Fruit fly (Drosophila melanogaster) whole organism, prepupa: ENCODE measurements around the gene CG16779.

Source experiments
- Blimp-1 ChIP-seq: fragments of 200-800 bp; sonication (Bioruptor generic); optimal IDR thresholded peaks from 3 replicates; lab custom pipeline; 2017; ENCODE audit warnings: missing biosample characterization, missing genetic modification characterization, mild to moderate bottlenecking, moderate library complexity, missing genetic modification reagents
- CG10631 ChIP-seq: fragments of 200-800 bp; sonication (Bioruptor generic); optimal IDR thresholded peaks from 2 replicates; lab custom pipeline; 2016; ENCODE audit warnings: missing biosample characterization, missing genetic modification characterization
- CG10669 ChIP-seq: fragments of 200-800 bp; sonication (Bioruptor generic); optimal IDR thresholded peaks from 3 replicates; lab custom pipeline; 2018; ENCODE audit warnings: missing biosample characterization, mild to moderate bottlenecking, missing genetic modification characterization, moderate library complexity
- CG11294 ChIP-seq: fragments of 200-800 bp; sonication (Bioruptor generic); IDR thresholded peaks from 2 replicates; pipeline ENCODE4 v1.3.6; 2022; ENCODE audit warnings: missing biosample characterization, missing genetic modification characterization
- CG11762 ChIP-seq: fragments of 200-800 bp; sonication (Bioruptor generic); optimal IDR thresholded peaks from 3 replicates; lab custom pipeline; 2016; ENCODE audit warnings: missing biosample characterization, missing genetic modification characterization; ENCODE audit not compliant: insufficient read depth
- CG11902 ChIP-seq: fragments of 200-800 bp; sonication (Bioruptor generic); optimal IDR thresholded peaks from 3 replicates; lab custom pipeline; 2016; ENCODE audit warnings: missing biosample characterization, missing genetic modification characterization
- CG16779 ChIP-seq: fragments of 200-800 bp; sonication (Bioruptor generic); optimal IDR thresholded peaks from 3 replicates; lab custom pipeline; 2017; ENCODE audit warnings: missing biosample characterization, mild to moderate bottlenecking, missing genetic modification characterization
- CG31627 ChIP-seq: fragments of 200-800 bp; sonication (Bioruptor generic); optimal IDR thresholded peaks from 3 replicates; lab custom pipeline; 2016; ENCODE audit warnings: missing biosample characterization, missing genetic modification characterization
- CG34406 ChIP-seq: fragments of 200-800 bp; sonication (Bioruptor generic); optimal IDR thresholded peaks from 3 replicates; lab custom pipeline; 2016; ENCODE audit warnings: missing biosample characterization, missing genetic modification characterization
- CG4318 ChIP-seq: fragments of 200-800 bp; sonication (Bioruptor generic); optimal IDR thresholded peaks from 3 replicates; lab custom pipeline; 2017; ENCODE audit warnings: missing biosample characterization, mild to moderate bottlenecking, missing genetic modification characterization
- CG6163 ChIP-seq: fragments of 200-800 bp; sonication (Bioruptor generic); IDR thresholded peaks from 3 replicates; pipeline ENCODE4 v1.3.6; 2022; ENCODE audit warnings: missing biosample characterization, missing genetic modification characterization
- CG6854 ChIP-seq: fragments of 200-800 bp; sonication (Bioruptor generic); optimal IDR thresholded peaks from 2 replicates; lab custom pipeline; 2017; ENCODE audit warnings: missing biosample characterization, mild to moderate bottlenecking, missing genetic modification characterization
- CG8119 ChIP-seq: fragments of 200-800 bp; sonication (Bioruptor generic); IDR thresholded peaks from 3 replicates; pipeline ENCODE4 v1.3.6; 2022; ENCODE audit warnings: missing biosample characterization, missing genetic modification characterization
- CG8319 ChIP-seq: fragments of 200-800 bp; sonication (Bioruptor generic); optimal IDR thresholded peaks from 3 replicates; lab custom pipeline; 2016; ENCODE audit warnings: missing biosample characterization, missing genetic modification characterization
- CG9139 ChIP-seq: fragments of 200-800 bp; sonication (Bioruptor generic); optimal IDR thresholded peaks from 3 replicates; lab custom pipeline; 2017; ENCODE audit warnings: missing biosample characterization, mild to moderate bottlenecking, missing genetic modification characterization
- Eip75B ChIP-seq: fragments of 200-800 bp; sonication (Bioruptor generic); optimal IDR thresholded peaks from 3 replicates; lab custom pipeline; 2016; ENCODE audit warnings: missing biosample characterization, missing genetic modification characterization
- Eip78C ChIP-seq: fragments of 200-800 bp; sonication (Bioruptor generic); peaks from one replicate; lab custom pipeline; 2016; ENCODE audit warnings: missing biosample characterization, missing genetic modification characterization
- Ets21C ChIP-seq: fragments of 200-800 bp; sonication (Bioruptor generic); optimal IDR thresholded peaks from 3 replicates; lab custom pipeline; 2016; ENCODE audit warnings: missing biosample characterization, missing genetic modification characterization
- Hr4 ChIP-seq: fragments of 200-800 bp; sonication (Bioruptor generic); optimal IDR thresholded peaks from 3 replicates; lab custom pipeline; 2016; ENCODE audit warnings: missing biosample characterization, missing genetic modification characterization
- Lpt ChIP-seq: fragments of 200-800 bp; sonication (Bioruptor generic); optimal IDR thresholded peaks from 3 replicates; lab custom pipeline; 2016; ENCODE audit warnings: missing biosample characterization, missing genetic modification characterization
- Sox102F ChIP-seq: fragments of 200-800 bp; sonication (Bioruptor generic); optimal IDR thresholded peaks from 2 replicates; lab custom pipeline; 2016; ENCODE audit warnings: missing biosample characterization, mild to moderate bottlenecking, missing genetic modification characterization
- Sox15 ChIP-seq: fragments of 200-800 bp; sonication (Bioruptor generic); optimal IDR thresholded peaks from 3 replicates; lab custom pipeline; 2016; ENCODE audit warnings: missing biosample characterization, missing genetic modification characterization
- achi ChIP-seq: fragments of 200-800 bp; sonication (Bioruptor generic); optimal IDR thresholded peaks from 3 replicates; lab custom pipeline; 2016; ENCODE audit warnings: missing biosample characterization, missing genetic modification characterization
- acj6 ChIP-seq: fragments of 200-800 bp; sonication (Bioruptor generic); optimal IDR thresholded peaks from 3 replicates; lab custom pipeline; 2016; ENCODE audit warnings: missing biosample characterization, missing genetic modification characterization
- cyc ChIP-seq: fragments of 200-800 bp; sonication (Bioruptor generic); optimal IDR thresholded peaks from 3 replicates; lab custom pipeline; 2016; ENCODE audit warnings: missing biosample characterization, missing genetic modification characterization
- eg ChIP-seq: fragments of 200-800 bp; sonication (Bioruptor generic); IDR thresholded peaks from 3 replicates; pipeline ENCODE4 v1.3.6; 2022; ENCODE audit warnings: missing biosample characterization, missing genetic modification characterization
- fd59A ChIP-seq: fragments of 200-800 bp; sonication (Bioruptor generic); optimal IDR thresholded peaks from 2 replicates; lab custom pipeline; 2017; ENCODE audit warnings: missing biosample characterization, mild to moderate bottlenecking, missing genetic modification characterization, missing genetic modification reagents
- fkh ChIP-seq: fragments of 200-800 bp; sonication (Bioruptor generic); optimal IDR thresholded peaks from 3 replicates; lab custom pipeline; 2017; ENCODE audit warnings: missing biosample characterization, mild to moderate bottlenecking, missing genetic modification characterization, moderate library complexity
- lz ChIP-seq: fragments of 200-800 bp; sonication (Bioruptor generic); optimal IDR thresholded peaks from 3 replicates; lab custom pipeline; 2016; ENCODE audit warnings: missing biosample characterization, missing genetic modification characterization
- net ChIP-seq: fragments of 200-800 bp; sonication (Bioruptor generic); optimal IDR thresholded peaks from 3 replicates; lab custom pipeline; 2016; ENCODE audit warnings: missing biosample characterization, missing genetic modification characterization
- salr ChIP-seq, 2 experiments: fragments of 200-800 bp; sonication (Bioruptor generic); optimal IDR thresholded peaks; 3 replicates each; lab custom pipeline; 2016 to 2018; ENCODE audit warnings: missing biosample characterization in 2 of 2, missing genetic modification characterization in 2 of 2, mild to moderate bottlenecking in 1 of 2
- spab ChIP-seq: fragments of 200-800 bp; sonication (Bioruptor generic); optimal IDR thresholded peaks from 2 replicates; lab custom pipeline; 2017; ENCODE audit warnings: missing biosample characterization, mild to moderate bottlenecking, missing genetic modification characterization, missing genetic modification reagents
- ss ChIP-seq, 2 experiments: fragments of 200-800 bp; sonication (Bioruptor generic); optimal IDR thresholded peaks; 2 replicates in 1 of 2; 3 replicates in 1 of 2; lab custom pipeline; 2017 to 2018; ENCODE audit warnings: mild to moderate bottlenecking in 2 of 2, missing biosample characterization in 2 of 2, missing genetic modification characterization in 2 of 2, moderate library complexity in 1 of 2
- svp ChIP-seq: fragments of 200-800 bp; sonication (Bioruptor generic); peaks from one replicate; lab custom pipeline; 2016; ENCODE audit warnings: missing biosample characterization, missing genetic modification characterization

The CG16779 gene

DNA sequence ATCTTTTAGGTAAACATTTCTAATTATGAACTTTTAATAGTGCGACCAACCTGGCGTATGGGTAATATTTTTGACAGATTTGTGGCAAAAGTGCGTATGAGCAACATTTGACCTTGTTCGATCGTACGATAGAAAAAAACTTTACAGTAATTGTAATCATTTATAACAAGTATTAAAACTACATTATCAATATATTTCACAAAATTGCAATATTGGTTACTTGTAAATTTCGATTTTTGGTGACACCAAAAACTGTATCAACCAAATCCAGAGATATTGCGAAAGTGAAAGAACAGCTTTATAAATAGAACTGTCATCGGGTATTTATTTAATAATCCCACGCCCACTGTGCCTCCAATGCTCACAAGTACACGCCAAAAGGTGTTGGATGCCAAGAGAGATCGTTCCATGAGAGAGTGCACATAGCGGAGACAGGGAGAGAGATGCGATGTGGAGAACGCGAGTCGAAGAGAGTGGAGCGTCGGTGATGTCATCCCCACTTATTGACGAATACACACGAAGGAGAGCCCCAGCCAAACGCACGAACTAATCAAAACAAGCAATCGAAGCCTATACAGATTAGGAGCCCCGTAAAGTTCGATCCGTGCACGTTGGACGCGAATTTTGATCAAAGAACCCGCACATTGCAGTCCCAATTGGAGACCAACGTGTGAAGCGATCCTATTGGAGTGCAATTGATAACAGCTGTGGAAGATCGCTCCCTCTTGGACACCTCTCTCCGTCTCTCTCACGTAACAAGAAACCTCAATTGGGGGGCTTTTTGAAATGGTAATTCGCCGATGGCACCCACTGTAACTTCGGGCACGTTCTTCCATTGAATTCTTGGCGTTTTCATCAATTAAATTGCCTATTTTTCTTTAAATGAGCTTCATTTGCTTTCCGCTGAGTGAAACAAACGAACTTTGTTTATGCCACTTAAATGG is 40.0 kb upstream of the CG16779 start (continued):
- peak; percentile 100 for TF ChIP-seq Eip78C
- TF ChIP-seq lz (GFP tag; lab: Kevin White, UChicago) = peak; percentile 98
- TF ChIP-seq acj6 = peak; percentile 97
- peak; percentile 98 for TF ChIP-seq spab (GFP tag; lab: Kevin White, UChicago)
- peak; percentile 99 for TF ChIP-seq Eip75B (GFP tag; lab: Kevin White, UChicago)
- TF ChIP-seq Ets21C = peak; percentile 95
- peak; percentile 94 for TF ChIP-seq cyc (GFP tag; lab: Kevin White, UChicago)
- TF ChIP-seq CG10669 (GFP tag; lab: Kevin White, UChicago) = peak; percentile 95
- TF ChIP-seq CG6163 = peak; percentile 80
- peak; percentile 90 for TF ChIP-seq CG6854
- TF ChIP-seq Blimp-1 (GFP tag; lab: Kevin White, UChicago) = peak; percentile 92
- peak; percentile 98 for TF ChIP-seq net (GFP tag; lab: Kevin White, UChicago)
- TF ChIP-seq fd59A (GFP tag; lab: Kevin White, UChicago) = peak; percentile 98
- peak; percentile 97 for TF ChIP-seq Sox15 (GFP tag; lab: Kevin White, UChicago)
- TF ChIP-seq CG31627 (GFP tag; lab: Kevin White, UChicago) = peak; percentile 96
- TF ChIP-seq CG4318 = peak; percentile 98
- peak; percentile 97 for TF ChIP-seq Sox102F (GFP tag; lab: Kevin White, UChicago)
- TF ChIP-seq CG11294 (GFP tag; lab: Robert Waterston, UW) = peak; percentile 88
- TF ChIP-seq, all 60 proteins: peak for 59

DNA sequence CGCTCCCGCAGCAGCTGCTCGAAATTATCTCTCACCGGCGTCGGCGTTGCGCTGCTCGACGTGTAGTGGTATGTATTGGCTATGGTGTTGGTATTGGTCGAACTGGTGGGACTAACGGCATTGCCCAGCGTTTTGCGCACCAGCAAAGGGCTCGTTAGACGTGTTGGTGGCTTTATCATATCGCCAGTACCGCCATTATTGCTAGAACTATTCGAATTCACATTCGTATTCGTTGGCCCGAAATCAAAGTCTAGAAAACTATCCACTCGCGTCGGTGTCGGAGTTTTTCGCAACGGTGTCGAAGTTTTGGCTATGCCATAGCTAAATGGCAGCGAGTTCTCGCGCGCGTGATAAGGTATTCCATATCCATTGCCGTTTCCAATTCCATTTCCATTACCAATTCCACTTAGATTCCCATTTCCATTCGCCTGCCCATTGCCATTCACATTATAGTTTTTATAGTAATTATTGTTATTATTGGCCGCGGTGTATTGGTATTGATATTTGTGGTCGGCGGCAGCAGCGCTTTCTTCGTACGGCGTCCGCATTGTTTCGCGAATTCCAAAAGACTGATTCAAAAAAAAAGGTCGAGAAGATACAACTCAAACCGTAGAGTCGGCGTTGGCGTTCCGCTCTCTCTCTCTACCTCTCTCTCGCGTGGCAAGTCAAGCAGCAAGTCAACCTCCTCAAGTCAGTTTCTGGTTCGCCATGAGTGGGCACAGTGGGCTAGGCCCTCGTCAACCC is 39.1 kb upstream of the CG16779 start, which contains the start of gene by:
by (minus strand) TSS at position 575 of the 744 bp plus-strand sequence.
- no peak for TF ChIP-seq Ets21C
- no peak for TF ChIP-seq CG9139
- no peak for TF ChIP-seq Lpt (GFP tag; lab: Kevin White, UChicago)
- no peak for TF ChIP-seq CG34406 (GFP tag; lab: Kevin White, UChicago)
- no peak for TF ChIP-seq svp (GFP tag; lab: Kevin White, UChicago)
- TF ChIP-seq CG8319 (GFP tag; lab: Kevin White, UChicago) = no peak
- no peak for TF ChIP-seq achi (GFP tag; lab: Kevin White, UChicago)
- no peak for TF ChIP-seq lz (GFP tag; lab: Kevin White, UChicago)
- TF ChIP-seq CG10631 (GFP tag; lab: Kevin White, UChicago) = no peak
- TF ChIP-seq CG11902 (GFP tag; lab: Kevin White, UChicago) = no peak
- TF ChIP-seq CG16779 (tag; lab: Kevin White, UChicago) = no peak
- TF ChIP-seq eg = no peak
- no peak for TF ChIP-seq salr (GFP tag; optimal IDR thresholded peaks at IDR 0.05; lab: Kevin White, UChicago)
- TF ChIP-seq CG8119 (GFP tag; lab: Robert Waterston, UW) = no peak
- no peak for TF ChIP-seq CG11762 (GFP tag; lab: Kevin White, UChicago)
- TF ChIP-seq Hr4 (GFP tag; lab: Kevin White, UChicago) = no peak
- TF ChIP-seq Sox15 (GFP tag; lab: Kevin White, UChicago) = no peak

DNA sequence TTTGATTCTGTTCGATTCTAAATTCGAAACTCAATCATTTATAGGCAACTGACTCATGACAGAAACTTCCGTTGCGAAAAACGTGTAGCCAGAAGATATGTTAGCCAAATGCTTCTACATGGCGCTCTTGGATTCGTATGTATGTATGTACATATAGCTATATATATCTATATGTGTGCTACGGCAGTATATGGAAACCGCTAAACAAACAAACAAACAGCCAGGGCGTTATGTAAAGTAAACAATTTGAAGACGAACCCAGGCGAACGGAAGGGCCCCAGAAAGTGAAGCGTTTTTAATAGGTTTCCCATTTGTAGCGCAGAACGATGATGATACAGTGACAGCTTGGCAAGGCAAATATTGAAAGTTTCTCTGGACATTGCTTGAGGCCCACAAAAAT is 36.4 kb upstream of the CG16779 start:
- TF ChIP-seq svp (GFP tag; lab: Kevin White, UChicago) = no peak
- TF ChIP-seq fkh (GFP tag; lab: Kevin White, UChicago) = peak; percentile 74
- TF ChIP-seq net (GFP tag; lab: Kevin White, UChicago) = no peak
- no peak for TF ChIP-seq ss (GFP tag; optimal IDR thresholded peaks at IDR 0.05; lab: Kevin White, UChicago)
- TF ChIP-seq, all 60 proteins: peak for 1
